Fruit fly (Drosophila melanogaster) whole organism, adult: ENCODE data around the gene CG33658.
A peak's percentile ranks its signal among the peaks of the same experiment; 100 is the strongest.

Experiments used
- CG11617 ChIP-seq: fragments of 200-800 bp; sonication (Bioruptor generic); optimal IDR thresholded peaks from 2 replicates; lab custom pipeline; 2017; ENCODE audit warnings: mild to moderate bottlenecking, missing biosample characterization, missing genetic modification reagents, missing genetic modification characterization
- CG12768 ChIP-seq: fragments of 200-800 bp; sonication (Bioruptor generic); optimal IDR thresholded peaks from 2 replicates; lab custom pipeline; 2017; ENCODE audit warnings: missing biosample characterization, missing genetic modification characterization, mild to moderate bottlenecking, moderate library complexity, missing genetic modification reagents
- CG14711 ChIP-seq: fragments of 200-800 bp; sonication (Bioruptor generic); optimal IDR thresholded peaks from 2 replicates; lab custom pipeline; 2018; ENCODE audit warnings: missing biosample characterization, mild to moderate bottlenecking, missing genetic modification characterization, moderate library complexity
- CG1620 ChIP-seq: fragments of 200-800 bp; sonication (Bioruptor generic); optimal IDR thresholded peaks from 2 replicates; lab custom pipeline; 2016; ENCODE audit warnings: missing biosample characterization, missing genetic modification characterization
- CG33017 ChIP-seq: fragments of 200-800 bp; sonication (Bioruptor generic); optimal IDR thresholded peaks from 2 replicates; lab custom pipeline; 2018; ENCODE audit warnings: missing biosample characterization, mild to moderate bottlenecking, missing genetic modification characterization, moderate library complexity
- CG5204 ChIP-seq: fragments of 200-800 bp; sonication (Bioruptor generic); optimal IDR thresholded peaks from 2 replicates; lab custom pipeline; 2016; ENCODE audit warnings: missing biosample characterization, missing genetic modification characterization
- CG7045 ChIP-seq: fragments of 200-800 bp; sonication (Bioruptor generic); optimal IDR thresholded peaks from 2 replicates; lab custom pipeline; 2017; ENCODE audit warnings: missing biosample characterization, mild to moderate bottlenecking, missing genetic modification characterization
- CG7101 ChIP-seq: fragments of 200-800 bp; sonication (Bioruptor generic); optimal IDR thresholded peaks from 2 replicates; lab custom pipeline; 2018; ENCODE audit warnings: missing biosample characterization, mild to moderate bottlenecking, missing genetic modification characterization, moderate library complexity
- Clk ChIP-seq: fragments of 200-800 bp; sonication (Bioruptor generic); optimal IDR thresholded peaks from 2 replicates; lab custom pipeline; 2017; ENCODE audit warnings: missing biosample characterization, missing genetic modification characterization
- Crg-1 ChIP-seq: fragments of 200-800 bp; sonication (Bioruptor generic); optimal IDR thresholded peaks from 2 replicates; lab custom pipeline; 2016; ENCODE audit warnings: missing biosample characterization, missing genetic modification characterization
- Hr96 ChIP-seq: fragments of 200-800 bp; sonication (Bioruptor generic); optimal IDR thresholded peaks from 2 replicates; lab custom pipeline; 2016; ENCODE audit warnings: missing biosample characterization, missing genetic modification characterization
- Mnt ChIP-seq: fragments of 200-800 bp; sonication (Bioruptor generic); optimal IDR thresholded peaks from 2 replicates; lab custom pipeline; 2016; ENCODE audit warnings: missing biosample characterization, mild to moderate bottlenecking, missing genetic modification characterization
- bab1 ChIP-seq: fragments of 200-800 bp; sonication (Bioruptor generic); optimal IDR thresholded peaks from 3 replicates; lab custom pipeline; 2019; ENCODE audit warnings: missing biosample characterization, mild to moderate bottlenecking, missing genetic modification characterization, moderate library complexity
- cic ChIP-seq: fragments of 200-800 bp; sonication (Bioruptor generic); optimal IDR thresholded peaks from 2 replicates; lab custom pipeline; 2017; ENCODE audit warnings: missing biosample characterization, mild to moderate bottlenecking, missing genetic modification characterization, moderate library complexity
- cnc ChIP-seq, 2 experiments: fragments of >200 bp; optimal IDR thresholded peaks; 2 replicates each; lab custom pipeline; 2017
- kay ChIP-seq: fragments of 200-800 bp; sonication (Bioruptor generic); peaks from one replicate; lab custom pipeline; 2016; ENCODE audit warnings: missing biosample characterization, missing genetic modification characterization, borderline replicate concordance
- ovo ChIP-seq: fragments of 200-800 bp; sonication (Bioruptor generic); optimal IDR thresholded peaks from 2 replicates; lab custom pipeline; 2016; ENCODE audit warnings: missing biosample characterization, missing genetic modification characterization
- pad ChIP-seq: fragments of 200-800 bp; sonication (Bioruptor generic); optimal IDR thresholded peaks from 3 replicates; lab custom pipeline; 2017; ENCODE audit warnings: missing biosample characterization, missing genetic modification characterization, mild to moderate bottlenecking, moderate library complexity, missing genetic modification reagents
- tj ChIP-seq: fragments of 200-800 bp; sonication (Bioruptor generic); optimal IDR thresholded peaks from 3 replicates; lab custom pipeline; 2017; ENCODE audit warnings: missing biosample characterization, mild to moderate bottlenecking, missing genetic modification characterization, moderate library complexity
- toe ChIP-seq: fragments of 200-800 bp; sonication (Bioruptor generic); optimal IDR thresholded peaks from 2 replicates; lab custom pipeline; 2016; ENCODE audit warnings: missing biosample characterization, missing genetic modification characterization

The CG33658 gene

dm6 chr3R:24812394-24812793 is 28.6 kb downstream of the CG33658 start:
- TF ChIP-seq CG5204 (GFP tag; lab: Kevin White, UChicago) (no peak), CG11617 (GFP tag; lab: Kevin White, UChicago) (no peak), CG7045 (GFP tag; lab: Kevin White, UChicago) (no peak), pad (GFP tag; lab: Kevin White, UChicago) (no peak), ovo (GFP tag; lab: Kevin White, UChicago) (no peak), CG14711 (tag; lab: Kevin White, UChicago) (no peak), CG1620 (GFP tag; lab: Kevin White, UChicago) (no peak)

- TF ChIP-seq CG7101 (tag; lab: Kevin White, UChicago), result peak; percentile 96
- peak; percentile 9 for TF ChIP-seq CG1620 (GFP tag; lab: Kevin White, UChicago)
- TF ChIP-seq ovo (GFP tag; lab: Kevin White, UChicago), result no peak
- peak; percentile 64 for TF ChIP-seq Mnt (GFP tag; lab: Kevin White, UChicago)
- peak; percentile 95 for TF ChIP-seq CG12768 (GFP tag; lab: Kevin White, UChicago)
- TF ChIP-seq Crg-1 (GFP tag; lab: Kevin White, UChicago), result peak; percentile 78
- peak; percentile 70 for TF ChIP-seq pad (GFP tag; lab: Kevin White, UChicago)
- peak; percentile 23 for TF ChIP-seq tj (GFP tag; lab: Kevin White, UChicago)
- TF ChIP-seq bab1 (GFP tag; lab: Kevin White, UChicago), result peak; percentile 79
- TF ChIP-seq CG14711 (tag; lab: Kevin White, UChicago), result peak; percentile 88
- TF ChIP-seq cic (GFP tag; lab: Kevin White, UChicago), result peak; percentile 56
- TF ChIP-seq cnc (optimal IDR thresholded peaks at IDR 0.05; lab: Kevin White, UChicago), result no peak
- peak; percentile 81 for TF ChIP-seq CG5204 (GFP tag; lab: Kevin White, UChicago)
- TF ChIP-seq CG11617 (GFP tag; lab: Kevin White, UChicago), result peak; percentile 76
- TF ChIP-seq Hr96 (GFP tag; lab: Kevin White, UChicago), result peak; percentile 80
- TF ChIP-seq toe (GFP tag; lab: Kevin White, UChicago), result peak; percentile 48
- TF ChIP-seq CG33017 (tag; lab: Kevin White, UChicago), result peak; percentile 97
- peak; percentile 91 for TF ChIP-seq CG7045 (GFP tag; lab: Kevin White, UChicago)
- TF ChIP-seq Clk (GFP tag; lab: Kevin White, UChicago), result peak; percentile 67
- TF ChIP-seq kay, result peak; percentile 94
These were observed 29.9 kb downstream of the CG33658 start for dm6 chr3R:24810844-24811625.

DNA sequence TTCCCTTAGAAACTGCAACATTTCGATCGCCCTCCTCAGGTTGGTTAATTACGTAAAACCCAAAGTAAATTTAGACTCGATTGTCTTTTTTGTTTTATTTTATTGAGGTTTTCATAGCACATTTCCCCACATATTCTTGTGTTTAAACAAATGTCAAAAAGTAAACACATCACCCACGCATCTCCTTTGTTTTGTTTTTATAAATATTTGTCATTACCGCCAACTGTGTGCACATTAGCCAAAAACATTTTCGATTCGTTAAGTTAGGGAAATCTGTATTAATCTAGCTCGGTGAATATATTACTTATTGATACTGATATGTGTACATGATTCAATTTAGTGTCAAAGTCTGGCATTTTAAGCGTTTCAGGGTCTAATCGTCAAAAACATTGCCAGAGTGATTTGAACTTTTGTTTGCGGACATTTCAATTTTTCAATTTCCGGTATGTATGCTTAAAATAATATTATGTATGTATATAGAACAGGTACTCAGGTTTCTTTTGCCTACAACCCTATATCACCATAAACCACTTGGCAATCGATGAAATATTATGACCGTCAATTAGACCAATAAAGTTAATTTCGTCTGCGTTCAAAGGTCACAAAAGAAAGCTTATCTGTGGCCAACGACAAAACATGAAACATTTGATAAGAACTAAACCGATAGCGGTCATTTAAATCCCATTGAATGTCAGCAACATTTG is 31.2 kb downstream of the CG33658 start:
- TF ChIP-seq CG14711 (tag; lab: Kevin White, UChicago) (no peak), tj (GFP tag; lab: Kevin White, UChicago) (no peak), CG7101 (tag; lab: Kevin White, UChicago) (no peak), kay (peak; percentile 81), cic (GFP tag; lab: Kevin White, UChicago) (no peak), pad (GFP tag; lab: Kevin White, UChicago) (no peak), CG33017 (tag; lab: Kevin White, UChicago) (peak; percentile 5), toe (GFP tag; lab: Kevin White, UChicago) (no peak), Crg-1 (GFP tag; lab: Kevin White, UChicago) (no peak), bab1 (GFP tag; lab: Kevin White, UChicago) (no peak), CG5204 (GFP tag; lab: Kevin White, UChicago) (no peak), CG7045 (GFP tag; lab: Kevin White, UChicago) (no peak), Clk (GFP tag; lab: Kevin White, UChicago) (no peak), ovo (GFP tag; lab: Kevin White, UChicago) (no peak), CG11617 (GFP tag; lab: Kevin White, UChicago) (no peak), CG12768 (GFP tag; lab: Kevin White, UChicago) (no peak)

DNA sequence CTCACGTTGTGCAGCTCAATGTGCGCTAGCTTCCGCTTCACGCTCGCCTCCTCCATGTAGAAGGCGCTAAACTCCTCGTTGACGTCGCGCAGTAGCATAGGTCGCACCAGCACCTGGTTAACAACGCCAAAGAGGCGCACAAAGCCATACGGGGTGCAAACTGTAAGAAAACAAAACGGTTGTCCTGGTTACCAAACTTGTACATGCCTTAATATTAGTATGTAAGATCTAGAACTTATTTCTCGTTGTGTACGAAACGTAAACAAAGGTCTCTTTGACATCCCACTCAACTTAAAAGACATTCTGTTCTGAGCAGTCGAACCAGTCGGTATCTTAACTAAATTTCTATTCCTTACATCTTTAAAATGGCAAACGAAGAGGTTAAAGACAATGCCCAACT is 33.6 kb downstream of the CG33658 start, which contains the start of gene CG6980:
Gene CG6980, plus strand, starts transcription at position 301 of the 400 bp plus-strand sequence.
- TF ChIP-seq ovo (GFP tag; lab: Kevin White, UChicago) (no peak), CG12768 (GFP tag; lab: Kevin White, UChicago) (no peak), CG14711 (tag; lab: Kevin White, UChicago) (no peak), Crg-1 (GFP tag; lab: Kevin White, UChicago) (no peak), CG33017 (tag; lab: Kevin White, UChicago) (no peak), Clk (GFP tag; lab: Kevin White, UChicago) (no peak), tj (GFP tag; lab: Kevin White, UChicago) (no peak), CG7101 (tag; lab: Kevin White, UChicago) (no peak), bab1 (GFP tag; lab: Kevin White, UChicago) (no peak), Hr96 (GFP tag; lab: Kevin White, UChicago) (no peak), CG7045 (GFP tag; lab: Kevin White, UChicago) (no peak), cic (GFP tag; lab: Kevin White, UChicago) (no peak), CG5204 (GFP tag; lab: Kevin White, UChicago) (no peak), cnc (optimal IDR thresholded peaks at IDR 0.05; lab: Kevin White, UChicago) (no peak), pad (GFP tag; lab: Kevin White, UChicago) (no peak), toe (GFP tag; lab: Kevin White, UChicago) (no peak), Mnt (GFP tag; lab: Kevin White, UChicago) (no peak)
